Worm (Caenorhabditis elegans) whole organism, late embryonic: Measurements from ENCODE around the gene B0454.8.

Source experiments
- C08G9.2 ChIP-seq: sonication (generic microtip); optimal IDR thresholded peaks from 2 replicates; lab custom pipeline; 2016; ENCODE audit warnings: mild to moderate bottlenecking, missing genetic modification characterization, moderate library complexity, missing compliant biosample characterization
- K09A11.1 ChIP-seq: sonication (generic microtip); optimal IDR thresholded peaks from 2 replicates; lab custom pipeline; 2017; ENCODE audit warnings: antibody characterized with exemption, mild to moderate bottlenecking, missing genetic modification characterization, missing compliant biosample characterization; ENCODE audit not compliant: insufficient read depth
- ama-1 ChIP-seq: fragments of 150-350 bp; optimal IDR thresholded peaks from 2 replicates; lab custom pipeline; 2014
- ceh-18 ChIP-seq: sonication (generic microtip); optimal IDR thresholded peaks from 2 replicates; lab custom pipeline; 2016; ENCODE audit warnings: missing genetic modification characterization, missing compliant biosample characterization
- ceh-19 ChIP-seq: fragments of 200-800 bp; sonication (Bioruptor generic); optimal IDR thresholded peaks from 2 replicates; lab custom pipeline; 2018; ENCODE audit warnings: mild to moderate bottlenecking, missing genetic modification characterization, missing compliant biosample characterization
- ceh-2 ChIP-seq: sonication (generic microtip); optimal IDR thresholded peaks from 2 replicates; lab custom pipeline; 2016; ENCODE audit warnings: missing genotype, missing genetic modification characterization, missing compliant biosample characterization
- ceh-22 ChIP-seq: sonication (generic microtip); optimal IDR thresholded peaks from 2 replicates; lab custom pipeline; 2017; ENCODE audit warnings: missing biosample characterization, missing genetic modification characterization
- ceh-24 ChIP-seq: sonication (generic microtip); optimal IDR thresholded peaks from 2 replicates; lab custom pipeline; 2016; ENCODE audit warnings: mild to moderate bottlenecking, missing genetic modification characterization, missing compliant biosample characterization
- ceh-30 ChIP-seq: fragments of 150-350 bp; optimal IDR thresholded peaks from 2 replicates; lab custom pipeline; 2014; ENCODE audit warnings: missing biosample characterization, missing genetic modification characterization
- ceh-34 ChIP-seq: sonication (generic microtip); optimal IDR thresholded peaks from 2 replicates; lab custom pipeline; 2016; ENCODE audit warnings: mild to moderate bottlenecking, missing genetic modification characterization, missing compliant biosample characterization
- ceh-45 ChIP-seq: fragments of 200-800 bp; sonication (Bioruptor generic); IDR thresholded peaks from 2 replicates; pipeline ENCODE4 v1.3.6; 2022; ENCODE audit warnings: missing genetic modification reagents, missing genetic modification characterization, missing compliant biosample characterization
- ceh-9 ChIP-seq: sonication (generic microtip); optimal IDR thresholded peaks from 2 replicates; lab custom pipeline; 2016; ENCODE audit warnings: mild to moderate bottlenecking, missing genetic modification characterization, inconsistent platforms, missing compliant biosample characterization
- che-1 ChIP-seq: sonication (generic microtip); optimal IDR thresholded peaks from 2 replicates; lab custom pipeline; 2016; ENCODE audit warnings: mild to moderate bottlenecking, missing genetic modification characterization, missing compliant biosample characterization
- dve-1 ChIP-seq: sonication (generic microtip); optimal IDR thresholded peaks from 2 replicates; lab custom pipeline; 2017; ENCODE audit warnings: antibody characterized with exemption, mild to moderate bottlenecking, missing genetic modification characterization, missing compliant biosample characterization
- fax-1 ChIP-seq: sonication (generic microtip); optimal IDR thresholded peaks from 2 replicates; lab custom pipeline; 2016; ENCODE audit warnings: missing genotype, missing genetic modification characterization, missing compliant biosample characterization
- fkh-10 ChIP-seq: fragments of 150-350 bp; optimal IDR thresholded peaks from 2 replicates; lab custom pipeline; 2014; ENCODE audit warnings: missing biosample characterization, missing genetic modification reagents, missing genetic modification characterization
- fkh-6 ChIP-seq: sonication (generic microtip); optimal IDR thresholded peaks from 2 replicates; lab custom pipeline; 2016; ENCODE audit warnings: missing genetic modification characterization, missing compliant biosample characterization
- gmeb-2 ChIP-seq: sonication (generic microtip); optimal IDR thresholded peaks from 2 replicates; lab custom pipeline; 2016; ENCODE audit warnings: missing genetic modification characterization, inconsistent platforms, missing compliant biosample characterization
- hlh-15 ChIP-seq: sonication (generic microtip); optimal IDR thresholded peaks from 2 replicates; lab custom pipeline; 2016; ENCODE audit warnings: missing genetic modification characterization, missing compliant biosample characterization
- hlh-8 ChIP-seq: sonication (generic microtip); optimal IDR thresholded peaks from 2 replicates; lab custom pipeline; 2016; ENCODE audit warnings: missing genotype, missing genetic modification characterization, missing compliant biosample characterization
- lim-6 ChIP-seq: sonication (generic microtip); optimal IDR thresholded peaks from 2 replicates; lab custom pipeline; 2016; ENCODE audit warnings: missing genetic modification characterization, missing compliant biosample characterization
- madf-2 ChIP-seq: sonication (generic microtip); optimal IDR thresholded peaks from 2 replicates; lab custom pipeline; 2017; ENCODE audit warnings: missing genetic modification characterization, missing compliant biosample characterization
- mec-3 ChIP-seq: sonication (generic microtip); optimal IDR thresholded peaks from 2 replicates; lab custom pipeline; 2016; ENCODE audit warnings: borderline replicate concordance, missing genetic modification characterization, missing compliant biosample characterization
- nfya-1 ChIP-seq: sonication (generic microtip); optimal IDR thresholded peaks from 2 replicates; lab custom pipeline; 2017; ENCODE audit warnings: missing genetic modification characterization, mild to moderate bottlenecking, missing compliant biosample characterization, antibody characterized with exemption, moderate library complexity
- nhr-232 ChIP-seq: sonication (generic microtip); optimal IDR thresholded peaks from 2 replicates; lab custom pipeline; 2016; ENCODE audit warnings: missing genetic modification characterization, missing compliant biosample characterization
- pag-3 ChIP-seq: sonication (generic microtip); optimal IDR thresholded peaks from 2 replicates; lab custom pipeline; 2016; ENCODE audit warnings: missing compliant biosample characterization, missing genetic modification characterization, borderline replicate concordance
- pax-1 ChIP-seq: fragments of 150-350 bp; optimal IDR thresholded peaks from 2 replicates; lab custom pipeline; 2014; ENCODE audit warnings: missing biosample characterization, missing genetic modification characterization
- rnt-1 ChIP-seq: sonication (generic microtip); optimal IDR thresholded peaks from 2 replicates; lab custom pipeline; 2016; ENCODE audit warnings: missing genetic modification characterization, missing compliant biosample characterization
- sox-4 ChIP-seq: sonication (generic microtip); optimal IDR thresholded peaks from 2 replicates; lab custom pipeline; 2017; ENCODE audit warnings: mild to moderate bottlenecking, missing genetic modification characterization, inconsistent platforms, missing compliant biosample characterization
- syd-9 ChIP-seq: sonication (generic microtip); optimal IDR thresholded peaks from 2 replicates; lab custom pipeline; 2016; ENCODE audit warnings: mild to moderate bottlenecking, missing genetic modification characterization, moderate library complexity, missing compliant biosample characterization
- tbx-2 ChIP-seq: sonication (generic microtip); optimal IDR thresholded peaks from 2 replicates; lab custom pipeline; 2016; ENCODE audit warnings: missing genetic modification characterization, missing compliant biosample characterization
- unc-3 ChIP-seq, 2 experiments: fragments of 200-800 bp in 1 of 2; sonication (Bioruptor generic) in 1 of 2; sonication (generic microtip) in 1 of 2; conservative IDR thresholded peaks in 1 of 2; optimal IDR thresholded peaks in 1 of 2; 2 replicates each; pipeline versions ENCODE4 v1.3.6 to Lab custom; 2016 to 2022; ENCODE audit warnings: missing compliant biosample characterization in 2 of 2, missing genetic modification characterization in 2 of 2, missing genetic modification reagents in 1 of 2
- ztf-16 ChIP-seq: sonication (generic microtip); optimal IDR thresholded peaks from 2 replicates; lab custom pipeline; 2017; ENCODE audit warnings: missing genetic modification characterization, missing compliant biosample characterization

The B0454.8 gene

DNA sequence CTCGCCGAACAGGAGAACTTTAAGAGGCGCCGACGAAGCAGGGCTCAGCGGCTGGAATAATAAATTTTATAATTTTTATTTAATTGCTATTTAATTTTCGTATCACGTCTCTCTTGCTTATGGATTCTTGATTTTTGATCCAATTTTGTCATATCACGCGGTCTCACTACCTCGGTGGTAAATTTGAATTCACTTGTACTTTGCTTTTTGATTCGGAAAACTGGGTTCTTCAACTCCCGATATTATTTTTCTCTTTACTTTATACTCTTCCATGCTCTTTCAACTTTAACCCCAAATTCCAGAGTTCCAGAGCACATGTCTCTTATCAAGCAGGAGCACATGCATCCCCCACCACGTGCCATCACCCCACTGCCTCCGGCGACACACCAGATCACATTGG is 39.6 kb downstream of the B0454.8 start, which contains the start of gene lido-11:
lido-11 (plus strand) TSS at position 301 of the 400 bp plus-strand sequence.
- TF ChIP-seq nhr-232 (tag; lab: Kevin White, UChicago) (no peak), ceh-34 (no peak), hlh-8 (tag; lab: Kevin White, UChicago) (no peak), pax-1 (tag; lab: Kevin White, UChicago) (no peak), mec-3 (tag; lab: Kevin White, UChicago) (no peak), ceh-24 (no peak), tbx-2 (no peak), madf-2 (tag; lab: Kevin White, UChicago) (no peak), ceh-18 (tag; lab: Kevin White, UChicago) (no peak), ceh-30 (no peak), ceh-2 (tag; lab: Kevin White, UChicago) (no peak), ceh-22 (tag; lab: Kevin White, UChicago) (no peak), fax-1 (tag; lab: Kevin White, UChicago) (no peak), syd-9 (tag; lab: Kevin White, UChicago) (no peak), hlh-15 (tag; lab: Kevin White, UChicago) (no peak), rnt-1 (tag; lab: Kevin White, UChicago) (no peak), ceh-19 (GFP tag; lab: Kevin White, UChicago) (no peak)

DNA sequence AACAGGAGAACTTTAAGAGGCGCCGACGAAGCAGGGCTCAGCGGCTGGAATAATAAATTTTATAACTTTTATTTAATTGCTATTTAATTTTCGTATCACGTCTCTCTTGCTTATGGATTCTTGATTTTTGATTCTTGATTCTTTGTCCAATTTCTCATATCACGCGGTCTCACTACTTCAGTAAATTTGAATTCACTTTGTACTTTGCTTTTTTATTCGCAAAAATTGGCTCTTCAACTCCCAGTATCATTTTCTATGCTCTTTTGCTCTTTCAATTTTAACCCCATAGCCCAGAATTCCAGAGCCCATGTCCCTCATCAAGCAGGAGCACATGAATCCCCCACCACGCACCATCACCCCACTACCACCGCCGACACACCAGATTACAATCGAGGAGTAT is 41.0 kb downstream of the B0454.8 start, which contains the start of gene lido-10:
lido-10 (plus strand) TSS at position 301 of the 400 bp plus-strand sequence.
- TF ChIP-seq pag-3 (tag; lab: Kevin White, UChicago) (no peak), ceh-45 (GFP tag; lab: Robert Waterston, UW) (no peak), C08G9.2 (no peak), lim-6 (tag; lab: Kevin White, UChicago) (no peak)

DNA sequence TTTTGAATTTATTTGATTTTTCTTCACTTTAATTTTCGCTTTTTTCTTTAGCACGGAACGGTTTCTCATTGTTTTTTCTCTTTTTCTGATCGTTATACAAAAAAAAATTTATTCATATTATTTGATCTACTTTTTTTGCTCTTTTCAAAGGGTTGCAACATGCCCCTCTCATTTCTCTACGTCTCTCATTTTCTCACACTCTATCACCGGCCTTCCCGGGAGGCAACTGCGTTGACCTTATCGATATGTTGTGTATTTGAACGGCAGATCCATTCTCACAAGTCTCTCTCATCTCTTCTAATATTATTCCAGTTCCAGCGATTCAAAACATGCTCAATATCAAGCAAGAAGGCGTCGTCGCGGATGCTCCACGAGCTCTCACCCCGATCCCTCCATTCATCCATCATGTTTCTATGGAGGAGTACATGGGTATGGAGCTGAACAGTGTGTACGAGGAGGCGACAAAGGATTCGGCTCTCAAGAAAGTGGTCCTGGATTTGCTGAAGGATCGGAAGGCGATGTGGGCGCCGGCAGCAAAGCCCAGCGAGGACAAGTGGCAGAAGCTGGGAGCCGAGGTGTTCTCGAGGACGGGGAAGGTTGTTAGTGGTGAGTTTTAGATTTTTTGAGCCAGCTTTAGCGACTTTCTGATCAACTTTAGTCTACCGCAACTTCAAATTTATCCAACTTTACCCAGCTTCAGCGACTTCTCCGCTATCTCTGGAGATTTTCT is 42.6 kb downstream of the B0454.8 start, which contains the start of gene lido-9:
lido-9 (plus strand) TSS at position 234 of the 730 bp plus-strand sequence.
- no peak for TF ChIP-seq ceh-19 (GFP tag; lab: Kevin White, UChicago)
- TF ChIP-seq ama-1 (lab: Kevin White, UChicago) = peak; percentile 90
- no peak for TF ChIP-seq hlh-15 (tag; lab: Kevin White, UChicago)
- no peak for TF ChIP-seq fkh-10
- no peak for TF ChIP-seq sox-4 (tag; lab: Kevin White, UChicago)

DNA sequence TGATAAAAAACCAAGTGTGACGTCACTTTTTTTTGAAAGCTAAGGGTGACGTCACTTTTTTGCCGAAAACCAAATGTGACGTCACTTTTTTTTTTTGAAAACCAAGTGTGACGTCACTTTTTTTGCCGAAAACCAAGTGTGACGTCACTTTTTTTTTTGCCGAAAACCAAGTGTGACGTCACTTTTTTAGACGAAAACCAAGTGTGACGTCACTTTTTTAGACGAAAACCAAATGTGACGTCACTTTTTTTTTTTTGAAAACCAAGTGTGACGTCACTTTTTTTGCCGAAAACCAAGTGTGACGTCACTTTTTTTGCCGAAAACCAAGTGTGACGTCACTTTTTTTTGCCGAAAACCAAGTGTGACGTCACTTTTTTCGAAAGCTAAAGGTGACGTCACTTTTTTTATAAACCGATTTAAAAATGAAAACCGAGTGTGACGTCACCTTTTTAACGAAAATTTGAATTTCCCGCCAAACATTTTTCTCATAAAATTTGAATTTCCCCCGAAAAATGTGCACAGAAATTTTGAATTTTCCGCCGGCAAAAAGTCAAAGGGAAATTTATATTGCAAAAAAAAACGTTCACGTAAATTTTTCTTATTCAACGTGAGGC is 45.3 kb downstream of the B0454.8 start:
- TF ChIP-seq dve-1 (tag; lab: Kevin White, UChicago) (no peak), sox-4 (tag; lab: Kevin White, UChicago) (no peak), fkh-6 (tag; lab: Kevin White, UChicago) (no peak), che-1 (tag; lab: Kevin White, UChicago) (no peak), K09A11.1 (tag; lab: Kevin White, UChicago) (no peak), ceh-30 (no peak), ceh-19 (GFP tag; lab: Kevin White, UChicago) (no peak), nfya-1 (tag; lab: Kevin White, UChicago) (no peak), ztf-16 (tag; lab: Kevin White, UChicago) (no peak), unc-3 (GFP tag; conservative IDR thresholded peaks at IDR 0.05; lab: Robert Waterston, UW) (no peak), unc-3 (tag; optimal IDR thresholded peaks at IDR 0.05; lab: Kevin White, UChicago) (no peak), fax-1 (tag; lab: Kevin White, UChicago) (no peak), gmeb-2 (tag; lab: Kevin White, UChicago) (no peak), ceh-9 (tag; lab: Kevin White, UChicago) (no peak)
